Worm (Caenorhabditis elegans) whole organism, dauer: Measurements from ENCODE around the gene cdkr-3.

Experiments used
- unc-62 ChIP-seq: sonication (generic microtip); optimal IDR thresholded peaks from 2 replicates; lab custom pipeline; 2017; ENCODE audit warnings: missing biosample characterization, missing genetic modification reagents, missing genetic modification characterization

Gene cdkr-3

ce11 chrV:20269661-20270137, at the start of gene cdkr-3, which contains the start of gene prmt-1:
TSS of gene cdkr-3 (plus strand) at chrV:20270107.
TSS of gene prmt-1 (minus strand) at chrV:20269711.
- TF ChIP-seq unc-62 (GFP tag; lab: Kevin White, UChicago), result no peak

- TF ChIP-seq unc-62 (GFP tag; lab: Kevin White, UChicago), result no peak
Measured at ce11 chrV:20220604-20221003, 49.3 kb upstream of the cdkr-3 start.

ce11 chrV:20223725-20224124, 46.2 kb upstream of the cdkr-3 start:
- TF ChIP-seq unc-62 (GFP tag; lab: Kevin White, UChicago), result no peak

DNA sequence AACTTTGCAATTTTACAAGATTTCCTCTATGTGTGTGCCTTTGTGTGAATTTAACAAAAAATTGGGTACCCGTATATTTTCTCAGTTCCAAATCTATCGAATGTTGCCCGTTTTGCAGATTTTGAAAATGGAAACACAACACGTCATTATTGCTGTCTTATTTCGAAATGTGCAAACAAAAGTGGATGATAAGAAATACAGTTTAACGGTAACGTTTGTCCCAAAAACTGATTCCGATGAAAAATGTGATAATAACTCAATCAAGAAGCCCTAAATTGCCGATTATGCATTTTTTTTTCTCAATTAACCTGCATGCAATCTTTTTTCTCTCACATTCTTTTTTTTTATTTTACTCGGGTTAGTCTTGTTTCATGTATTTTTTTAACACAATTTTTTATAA, 44.6 kb upstream of the cdkr-3 start:
- no peak for TF ChIP-seq unc-62 (GFP tag; lab: Kevin White, UChicago)

DNA sequence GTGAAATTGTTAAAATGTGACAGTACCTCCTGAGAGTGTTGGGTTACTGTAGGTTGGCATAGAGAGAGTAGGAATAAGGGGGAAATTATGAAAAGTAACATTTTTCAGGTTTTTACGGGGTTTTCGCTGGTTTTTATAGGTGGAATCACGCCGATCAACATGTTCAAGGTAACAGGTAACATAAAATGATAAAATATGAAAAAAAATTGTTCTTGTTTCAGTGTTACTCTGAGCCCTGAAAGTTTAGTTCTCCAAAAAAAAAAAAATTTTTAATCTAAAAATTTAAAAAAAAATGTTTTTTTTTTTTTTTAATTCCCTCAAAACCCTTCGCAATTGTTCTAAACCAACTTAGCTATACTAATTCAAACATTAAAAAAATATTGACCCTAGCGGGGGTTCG, 36.2 kb upstream of the cdkr-3 start, which contains the start of gene Y113G7B.15:
Y113G7B.15 (minus strand) TSS at position 101 of the 400 bp plus-strand sequence.
- no peak for TF ChIP-seq unc-62 (GFP tag; lab: Kevin White, UChicago)

DNA sequence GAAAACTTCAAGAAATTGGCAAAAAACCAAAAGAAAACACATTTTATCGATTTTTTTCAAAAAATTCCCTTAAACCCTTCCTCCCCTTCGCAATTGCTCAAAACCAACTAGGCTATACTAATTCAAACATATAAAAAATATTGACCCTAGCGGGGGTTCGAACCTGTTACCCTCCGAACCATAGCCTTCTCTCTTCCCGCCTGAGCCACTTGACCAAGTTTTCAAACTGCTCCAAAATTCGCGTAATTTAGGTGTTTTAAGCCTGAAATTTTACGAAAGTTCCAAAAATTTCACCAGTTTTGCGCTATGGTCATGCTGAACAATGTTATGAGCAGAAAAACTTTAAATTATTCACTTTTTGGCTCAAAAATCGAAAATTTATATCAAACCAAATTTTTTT, 35.5 kb upstream of the cdkr-3 start:
- no peak for TF ChIP-seq unc-62 (GFP tag; lab: Kevin White, UChicago)

ce11 chrV:20235231-20235630, 34.7 kb upstream of the cdkr-3 start:
- TF ChIP-seq unc-62 (GFP tag; lab: Kevin White, UChicago), result no peak

ce11 chrV:20237429-20237828, 32.5 kb upstream of the cdkr-3 start, which contains the start of gene sld-5:
TSS of gene sld-5 (minus strand) at chrV:20237745.
- no peak for TF ChIP-seq unc-62 (GFP tag; lab: Kevin White, UChicago)

DNA sequence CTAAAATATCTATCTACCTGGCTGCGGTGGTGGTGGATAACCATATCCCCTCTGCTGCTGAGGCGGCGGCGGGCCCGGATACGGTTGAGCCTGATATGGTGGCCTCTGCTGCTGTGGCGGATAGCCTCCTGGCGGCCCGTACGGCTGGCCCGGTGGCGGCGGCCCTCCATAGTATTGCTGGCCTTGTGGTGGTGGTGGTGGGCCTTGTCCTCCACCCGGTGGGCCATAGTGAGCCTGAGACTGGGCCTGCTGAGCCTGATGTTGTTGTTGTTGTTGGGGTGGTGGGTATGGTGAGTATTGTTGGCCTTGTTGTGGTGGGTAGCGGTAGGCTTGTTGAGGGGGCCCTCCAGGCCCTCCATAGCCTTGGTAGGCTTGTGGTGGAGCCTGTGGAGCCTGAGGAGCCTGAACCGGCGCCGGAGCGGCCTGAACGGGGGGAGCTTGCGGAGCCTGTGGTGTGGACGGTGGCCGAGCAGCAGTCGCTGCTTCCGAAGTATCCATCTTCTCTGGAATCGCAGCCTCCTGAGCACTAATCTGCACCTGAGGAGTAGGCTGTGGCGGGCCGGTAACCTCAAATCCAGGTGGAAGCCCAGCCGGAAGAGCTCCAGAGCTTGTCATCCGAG, 28.6 kb upstream of the cdkr-3 start:
- no peak for TF ChIP-seq unc-62 (GFP tag; lab: Kevin White, UChicago)

- TF ChIP-seq unc-62 (GFP tag; lab: Kevin White, UChicago), result no peak
Measured at ce11 chrV:20249438-20250120, 20.3 kb upstream of the cdkr-3 start, which contains the start of gene swsn-1. TSS of gene swsn-1 (minus strand) at chrV:20249488.

ce11 chrV:20266992-20267391, 2.9 kb upstream of the cdkr-3 start, which contains the start of gene mdt-17:
TSS of gene mdt-17 (minus strand) at chrV:20267247.
- no peak for TF ChIP-seq unc-62 (GFP tag; lab: Kevin White, UChicago)

DNA sequence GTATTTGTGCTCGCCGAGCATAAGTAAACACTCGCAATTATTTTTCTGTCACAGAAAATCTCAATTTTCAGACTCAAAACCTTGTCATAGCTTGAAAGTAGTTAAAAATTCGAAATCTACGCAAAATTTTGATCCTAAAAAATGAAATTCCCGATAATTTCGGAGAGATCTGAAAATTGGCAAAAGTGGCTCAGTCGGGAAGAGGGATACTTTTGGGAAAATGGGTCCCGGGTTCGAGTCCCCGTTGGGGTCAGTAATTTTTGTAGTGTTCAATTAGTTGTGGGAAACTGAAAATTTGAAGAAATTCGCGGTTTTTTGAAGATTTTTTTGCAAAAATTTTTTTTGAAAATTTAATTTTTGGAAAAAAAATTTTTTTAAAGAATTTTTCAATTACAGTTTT, 7.0 kb downstream of the cdkr-3 start:
- no peak for TF ChIP-seq unc-62 (GFP tag; lab: Kevin White, UChicago)

- no peak for TF ChIP-seq unc-62 (GFP tag; lab: Kevin White, UChicago)
Measured at ce11 chrV:20279309-20279708, 9.4 kb downstream of the cdkr-3 start.

DNA sequence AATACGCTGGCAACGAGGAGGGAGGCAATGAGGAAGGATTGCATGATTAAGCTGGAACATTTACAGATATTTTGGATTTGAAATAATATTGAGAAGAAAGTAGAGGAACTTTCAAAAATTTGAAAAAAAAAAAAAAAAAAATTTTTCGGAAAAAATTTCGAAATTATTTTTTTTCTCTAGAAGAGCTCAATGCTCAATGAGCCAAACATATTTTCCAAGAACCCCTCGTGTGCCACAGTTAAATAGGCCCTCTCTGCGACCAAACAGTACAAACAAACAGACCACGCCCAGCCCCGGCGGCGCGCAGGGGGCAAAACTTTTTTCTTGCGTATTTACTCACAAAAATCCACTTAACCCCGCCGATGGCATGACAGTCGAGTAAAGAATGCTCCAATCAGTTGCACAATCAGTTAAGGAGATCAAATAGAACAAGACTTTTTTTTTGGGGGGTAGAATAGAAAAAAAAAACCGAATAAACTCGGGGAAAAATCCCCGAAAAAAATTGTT, 10.0 kb downstream of the cdkr-3 start, which contains the start of gene pqn-94:
pqn-94 (minus strand) TSS at position 51 of the 507 bp plus-strand sequence.
- no peak for TF ChIP-seq unc-62 (GFP tag; lab: Kevin White, UChicago)

- no peak for TF ChIP-seq unc-62 (GFP tag; lab: Kevin White, UChicago)
Measured at ce11 chrV:20282827-20283226, 12.9 kb downstream of the cdkr-3 start.

DNA sequence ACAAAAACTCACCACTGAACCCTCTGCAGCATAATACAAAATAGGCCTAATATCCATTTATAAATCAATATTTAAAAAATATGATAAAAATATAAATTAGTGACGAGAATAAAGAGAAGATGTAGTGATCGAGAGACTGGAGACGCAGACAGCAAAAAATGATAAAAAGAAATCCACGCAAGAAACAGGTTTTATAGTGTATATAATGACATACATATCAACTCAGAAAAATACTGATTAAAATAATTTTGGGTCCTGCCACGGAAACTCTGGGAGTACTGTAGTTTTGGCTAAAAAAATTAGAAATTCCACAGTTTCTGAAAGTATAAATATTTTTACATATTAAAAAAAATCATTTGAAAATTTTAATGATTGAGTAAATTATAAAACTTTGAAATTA, 19.4 kb downstream of the cdkr-3 start, which contains the start of gene mlt-4:
mlt-4 (minus strand) TSS at position 101 of the 400 bp plus-strand sequence.
- no peak for TF ChIP-seq unc-62 (GFP tag; lab: Kevin White, UChicago)
